Worm (Caenorhabditis elegans) whole organism, L3 larva: ENCODE results near the gene T09F5.20.

Experiments used
- ceh-82 ChIP-seq: fragments of 150-350 bp; optimal IDR thresholded peaks from 2 replicates; lab custom pipeline; 2014; ENCODE audit warnings: missing biosample characterization, missing genetic modification characterization
- elt-1 ChIP-seq: fragments of 150-350 bp; optimal IDR thresholded peaks from 2 replicates; lab custom pipeline; 2014; ENCODE audit warnings: missing biosample characterization, missing genetic modification characterization
- fkh-10 ChIP-seq: sonication (generic microtip); optimal IDR thresholded peaks from 2 replicates; lab custom pipeline; 2017; ENCODE audit warnings: missing biosample characterization, missing genetic modification reagents, missing genetic modification characterization
- fos-1 ChIP-seq: fragments of 150-350 bp; optimal IDR thresholded peaks from 2 replicates; lab custom pipeline; 2014; ENCODE audit warnings: missing biosample characterization, missing genetic modification characterization
- lin-39 ChIP-seq: fragments of 150-350 bp; optimal IDR thresholded peaks from 2 replicates; lab custom pipeline; 2018; ENCODE audit warnings: missing biosample characterization, missing genetic modification reagents, missing genetic modification characterization
- nhr-11 ChIP-seq: fragments of 150-350 bp; optimal IDR thresholded peaks from 2 replicates; lab custom pipeline; 2014; ENCODE audit warnings: missing biosample characterization, missing genetic modification characterization
- nhr-23 ChIP-seq: fragments of 150-350 bp; optimal IDR thresholded peaks from 2 replicates; lab custom pipeline; 2014; ENCODE audit warnings: missing biosample characterization, missing genetic modification reagents, missing genetic modification characterization
- nhr-43 ChIP-seq: sonication (generic microtip); optimal IDR thresholded peaks from 2 replicates; lab custom pipeline; 2016; ENCODE audit warnings: mild to moderate bottlenecking, missing genetic modification characterization, missing compliant biosample characterization; ENCODE audit not compliant: poor library complexity, severe bottlenecking
- nhr-77 ChIP-seq: fragments of 150-350 bp; optimal IDR thresholded peaks from 2 replicates; lab custom pipeline; 2014; ENCODE audit warnings: missing biosample characterization, missing genetic modification characterization
- pqm-1 ChIP-seq: fragments of 150-350 bp; optimal IDR thresholded peaks from 2 replicates; lab custom pipeline; 2017; ENCODE audit warnings: missing biosample characterization, missing genetic modification characterization, inconsistent platforms
- snpc-4 ChIP-seq: fragments of 150-350 bp; optimal IDR thresholded peaks from 2 replicates; lab custom pipeline; 2014; ENCODE audit warnings: missing biosample characterization, missing genetic modification characterization
- unc-62 ChIP-seq: fragments of 150-350 bp; sonication (generic microtip); optimal IDR thresholded peaks from 4 replicates; lab custom pipeline; 2014; ENCODE audit warnings: missing biosample characterization, missing genetic modification reagents, missing genetic modification characterization

DNA sequence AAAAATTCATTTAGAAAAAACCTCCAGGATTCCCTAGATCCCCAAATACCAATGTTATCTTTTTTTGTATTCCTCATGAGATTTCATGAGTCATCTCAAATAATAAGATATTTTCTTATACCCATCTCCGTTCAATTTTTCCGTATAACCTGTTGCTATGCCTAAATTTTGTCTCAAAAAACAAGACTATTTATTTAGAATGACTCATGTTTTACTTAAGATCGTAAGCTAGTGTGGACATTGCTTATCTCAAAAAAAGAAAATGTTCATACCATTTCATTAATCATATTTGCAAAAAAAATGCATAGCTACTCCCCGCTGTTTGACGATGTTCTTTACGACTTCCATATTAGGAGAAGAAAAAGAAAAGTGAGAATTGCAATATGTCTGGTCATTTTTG is 7.4 kb downstream of the T09F5.20 start, which contains the start of gene K08F9.3:
- no peak for TF ChIP-seq nhr-23 (tag; lab: Kevin White, UChicago)
- TF ChIP-seq pqm-1: no peak
- TF ChIP-seq ceh-82 (tag; lab: Kevin White, UChicago): no peak
- TF ChIP-seq snpc-4 (tag; lab: Kevin White, UChicago): no peak
- no peak for TF ChIP-seq elt-1 (tag; lab: Kevin White, UChicago)
- TF ChIP-seq nhr-11: no peak
- no peak for TF ChIP-seq fkh-10
- TF ChIP-seq lin-39 (tag; lab: Kevin White, UChicago): no peak
- no peak for TF ChIP-seq nhr-77 (tag; lab: Kevin White, UChicago)
- no peak for TF ChIP-seq unc-62
- TF ChIP-seq nhr-43 (tag; lab: Kevin White, UChicago): no peak
- no peak for TF ChIP-seq fos-1 (tag; lab: Kevin White, UChicago)
